Fruit fly (Drosophila melanogaster) whole organism, embryonic: ENCODE measurements around the gene AstA-R1.

ENCODE experiments used
- Bgb ChIP-seq: fragments of 200-800 bp; sonication (Bioruptor generic); IDR thresholded peaks from 2 replicates; pipeline ENCODE4 v1.3.6; 2022; ENCODE audit warnings: missing biosample characterization, missing genetic modification characterization; ENCODE audit not compliant: partially characterized antibody
- CG11696 ChIP-seq: fragments of 200-800 bp; sonication (Bioruptor generic); IDR thresholded peaks from 2 replicates; pipeline ENCODE4 v1.3.6; 2022; ENCODE audit warnings: missing biosample characterization, missing genetic modification characterization
- CG12155 ChIP-seq: fragments of 200-800 bp; sonication (Bioruptor generic); optimal IDR thresholded peaks from 3 replicates; lab custom pipeline; 2016; ENCODE audit warnings: missing biosample characterization, missing genetic modification characterization
- CG12391 ChIP-seq: fragments of 200-800 bp; sonication (Bioruptor generic); optimal IDR thresholded peaks from 3 replicates; lab custom pipeline; 2018; ENCODE audit warnings: missing biosample characterization, mild to moderate bottlenecking, missing genetic modification characterization, moderate library complexity
- CG12659 ChIP-seq: fragments of 200-800 bp; sonication (Bioruptor generic); optimal IDR thresholded peaks from 3 replicates; lab custom pipeline; 2017; ENCODE audit warnings: mild to moderate bottlenecking, missing biosample characterization, missing genetic modification reagents, missing genetic modification characterization
- CG1602 ChIP-seq: fragments of 200-800 bp; sonication (Bioruptor generic); optimal IDR thresholded peaks from 3 replicates; lab custom pipeline; 2016; ENCODE audit warnings: missing biosample characterization, missing genetic modification characterization
- CG17328 ChIP-seq: fragments of 200-800 bp; sonication (Bioruptor generic); IDR thresholded peaks from 2 replicates; pipeline ENCODE4 v1.3.6; 2022; ENCODE audit warnings: missing biosample characterization, missing genetic modification characterization
- CG17361 ChIP-seq: fragments of 200-800 bp; sonication (Bioruptor generic); IDR thresholded peaks from 3 replicates; pipeline ENCODE4 v1.3.6; 2022; ENCODE audit warnings: missing biosample characterization, missing genetic modification characterization
- CG17568 ChIP-seq: fragments of 200-800 bp; sonication (Bioruptor generic); optimal IDR thresholded peaks from 2 replicates; lab custom pipeline; 2018; ENCODE audit warnings: missing biosample characterization, mild to moderate bottlenecking, missing genetic modification characterization, moderate library complexity
- CG17829 ChIP-seq: fragments of 200-800 bp; optimal IDR thresholded peaks from 2 replicates; lab custom pipeline; 2019; ENCODE audit warnings: missing biosample characterization, mild to moderate bottlenecking, missing genetic modification characterization, moderate library complexity
- CG2678 ChIP-seq: fragments of 200-800 bp; sonication (Bioruptor generic); optimal IDR thresholded peaks from 3 replicates; lab custom pipeline; 2019; ENCODE audit warnings: missing biosample characterization, mild to moderate bottlenecking, missing genetic modification characterization, moderate library complexity
- CG30020 ChIP-seq: fragments of 200-800 bp; optimal IDR thresholded peaks from 2 replicates; lab custom pipeline; 2019; ENCODE audit warnings: missing biosample characterization, mild to moderate bottlenecking, missing genetic modification characterization, moderate library complexity
- CG31441 ChIP-seq: fragments of 200-800 bp; sonication (Bioruptor generic); IDR thresholded peaks from 2 replicates; pipeline ENCODE4 v1.3.6; 2022; ENCODE audit warnings: missing biosample characterization, missing genetic modification characterization
- CG5245 ChIP-seq: fragments of 200-800 bp; sonication (Bioruptor generic); optimal IDR thresholded peaks from 3 replicates; lab custom pipeline; 2016; ENCODE audit warnings: missing biosample characterization, missing genetic modification characterization
- CG6765 ChIP-seq: fragments of 200-800 bp; sonication (Bioruptor generic); optimal IDR thresholded peaks from 3 replicates; lab custom pipeline; 2017; ENCODE audit warnings: missing biosample characterization, mild to moderate bottlenecking, missing genetic modification characterization
- CG7963 ChIP-seq: fragments of 200-800 bp; sonication (Bioruptor generic); IDR thresholded peaks from 3 replicates; pipeline ENCODE4 v1.3.6; 2022; ENCODE audit warnings: missing biosample characterization, missing genetic modification characterization; ENCODE audit not compliant: partially characterized antibody
- CG8281 ChIP-seq: fragments of 200-800 bp; sonication (Bioruptor generic); optimal IDR thresholded peaks from 2 replicates; lab custom pipeline; 2018; ENCODE audit warnings: missing biosample characterization, mild to moderate bottlenecking, missing genetic modification characterization, moderate library complexity
- CG8944 ChIP-seq: fragments of 200-800 bp; sonication (Bioruptor generic); optimal IDR thresholded peaks from 3 replicates; lab custom pipeline; 2016; ENCODE audit warnings: missing biosample characterization, missing genetic modification characterization
- Camta ChIP-seq: fragments of 200-800 bp; sonication (Bioruptor generic); optimal IDR thresholded peaks from 2 replicates; lab custom pipeline; 2016; ENCODE audit warnings: missing biosample characterization, missing genetic modification characterization
- Fer3 ChIP-seq: fragments of 200-800 bp; sonication (Bioruptor generic); optimal IDR thresholded peaks from 2 replicates; lab custom pipeline; 2018; ENCODE audit warnings: missing biosample characterization, mild to moderate bottlenecking, missing genetic modification characterization, moderate library complexity
- HLH3B ChIP-seq: fragments of 200-800 bp; sonication (Bioruptor generic); IDR thresholded peaks from 2 replicates; pipeline ENCODE4 v1.3.6; 2022; ENCODE audit warnings: missing biosample characterization, missing genetic modification characterization
- HLHmδ ChIP-seq: fragments of 200-800 bp; sonication (Bioruptor generic); optimal IDR thresholded peaks from 2 replicates; lab custom pipeline; 2018; ENCODE audit warnings: missing biosample characterization, mild to moderate bottlenecking, missing genetic modification characterization, moderate library complexity
- Hr78 ChIP-seq, 2 experiments: fragments of 200-800 bp in 1 of 2; fragments of >200 bp in 1 of 2; sonication (Bioruptor generic) in 1 of 2; optimal IDR thresholded peaks; 2 replicates each; lab custom pipeline; 2017 to 2019; ENCODE audit warnings: missing biosample characterization in 2 of 2, missing genetic modification characterization in 2 of 2, mild to moderate bottlenecking in 1 of 2, moderate library complexity in 1 of 2
- Mes4 ChIP-seq: fragments of 200-800 bp; sonication (Bioruptor generic); optimal IDR thresholded peaks from 2 replicates; lab custom pipeline; 2016; ENCODE audit warnings: missing biosample characterization, missing genetic modification characterization
- NC2α ChIP-seq: fragments of 200-800 bp; sonication (Bioruptor generic); optimal IDR thresholded peaks from 2 replicates; lab custom pipeline; 2016; ENCODE audit warnings: missing biosample characterization, missing genetic modification characterization
- Optix ChIP-seq: fragments of 200-800 bp; sonication (Bioruptor generic); IDR thresholded peaks from 3 replicates; pipeline ENCODE4 v1.3.6; 2022; ENCODE audit warnings: missing biosample characterization, missing genetic modification characterization
- Ptx1 ChIP-seq: fragments of 200-800 bp; sonication (Bioruptor generic); IDR thresholded peaks from 2 replicates; pipeline ENCODE4 v1.3.6; 2022; ENCODE audit warnings: missing biosample characterization, missing genetic modification characterization
- Rfx ChIP-seq: fragments of 200-800 bp; sonication (Bioruptor generic); IDR thresholded peaks from 2 replicates; pipeline ENCODE4 v1.3.6; 2022; ENCODE audit warnings: missing biosample characterization, missing genetic modification characterization
- Rx ChIP-seq: fragments of 200-800 bp; sonication (Bioruptor generic); IDR thresholded peaks from 2 replicates; pipeline ENCODE4 v1.3.6; 2022; ENCODE audit warnings: missing biosample characterization, missing genetic modification characterization
- Six4 ChIP-seq: fragments of 200-800 bp; sonication (Bioruptor generic); optimal IDR thresholded peaks from 2 replicates; lab custom pipeline; 2016; ENCODE audit warnings: missing biosample characterization, missing genetic modification characterization
- Sry-δ ChIP-seq: fragments of 200-800 bp; sonication (Bioruptor generic); optimal IDR thresholded peaks from 2 replicates; lab custom pipeline; 2016; ENCODE audit warnings: missing biosample characterization, missing genetic modification characterization
- aop ChIP-seq: fragments of 200-800 bp; sonication (Bioruptor generic); IDR thresholded peaks from 2 replicates; pipeline ENCODE4 v1.3.6; 2022; ENCODE audit warnings: missing biosample characterization, missing genetic modification characterization
- br ChIP-seq: fragments of >200 bp; optimal IDR thresholded peaks from 2 replicates; lab custom pipeline; 2017
- caup ChIP-seq: fragments of 200-800 bp; sonication (Bioruptor generic); optimal IDR thresholded peaks from 3 replicates; lab custom pipeline; 2017; ENCODE audit warnings: missing biosample characterization, mild to moderate bottlenecking, missing genetic modification characterization, moderate library complexity; ENCODE audit not compliant: severe bottlenecking
- chm ChIP-seq: fragments of 200-800 bp; sonication (Bioruptor generic); IDR thresholded peaks from 2 replicates; pipeline ENCODE4 v1.3.6; 2022; ENCODE audit warnings: missing biosample characterization, missing genetic modification characterization
- chn ChIP-seq: fragments of 200-800 bp; sonication (Bioruptor generic); optimal IDR thresholded peaks from 2 replicates; lab custom pipeline; 2016; ENCODE audit warnings: missing biosample characterization, missing genetic modification characterization
- dmrt11E ChIP-seq: fragments of 200-800 bp; sonication (Bioruptor generic); optimal IDR thresholded peaks from 3 replicates; lab custom pipeline; 2018; ENCODE audit warnings: missing biosample characterization, mild to moderate bottlenecking, missing genetic modification characterization, moderate library complexity
- dysf ChIP-seq: fragments of 200-800 bp; sonication (Bioruptor generic); IDR thresholded peaks from 3 replicates; pipeline ENCODE4 v1.3.6; 2022; ENCODE audit warnings: missing biosample characterization, missing genetic modification characterization
- grau ChIP-seq: fragments of 200-800 bp; optimal IDR thresholded peaks from 3 replicates; lab custom pipeline; 2019; ENCODE audit warnings: missing biosample characterization, mild to moderate bottlenecking, missing genetic modification characterization, moderate library complexity
- gsb ChIP-seq: fragments of 200-800 bp; sonication (Bioruptor generic); IDR thresholded peaks from 2 replicates; pipeline ENCODE4 v1.3.6; 2022; ENCODE audit warnings: missing biosample characterization, missing genetic modification characterization
- gt ChIP-seq: fragments of 200-800 bp; sonication (Bioruptor generic); IDR thresholded peaks from 2 replicates; pipeline ENCODE4 v1.3.6; 2022; ENCODE audit warnings: missing biosample characterization, missing genetic modification characterization
- lbe ChIP-seq: fragments of 200-800 bp; sonication (Bioruptor generic); optimal IDR thresholded peaks from 2 replicates; lab custom pipeline; 2016; ENCODE audit warnings: missing biosample characterization, mild to moderate bottlenecking, missing genetic modification characterization
- nmo ChIP-seq: fragments of 200-800 bp; sonication (Bioruptor generic); optimal IDR thresholded peaks from 2 replicates; lab custom pipeline; 2018; ENCODE audit warnings: missing biosample characterization, mild to moderate bottlenecking, missing genetic modification characterization, moderate library complexity
- otp ChIP-seq: fragments of 200-800 bp; sonication (Bioruptor generic); IDR thresholded peaks from 3 replicates; pipeline ENCODE4, ENCODE4 v1.3.6; 2022; ENCODE audit warnings: missing biosample characterization, missing genetic modification characterization
- peb ChIP-seq: fragments of 200-800 bp; sonication (Bioruptor generic); IDR thresholded peaks from 2 replicates; pipeline ENCODE4 v1.3.6; 2022; ENCODE audit warnings: missing biosample characterization, missing genetic modification characterization
- prd ChIP-seq, 3 experiments: fragments of >200 bp in 2 of 3; fragments of 200-800 bp in 1 of 3; sonication (Bioruptor generic) in 1 of 3; optimal IDR thresholded peaks in 2 of 3; IDR thresholded peaks in 1 of 3; 2 replicates in 2 of 3; 3 replicates in 1 of 3; pipeline versions ENCODE4 v1.3.6 to Lab custom; 2017 to 2022; ENCODE audit warnings: missing biosample characterization in 1 of 3, missing genetic modification characterization in 1 of 3
- sima ChIP-seq: fragments of 200-800 bp; sonication (Bioruptor generic); optimal IDR thresholded peaks from 2 replicates; lab custom pipeline; 2016; ENCODE audit warnings: missing biosample characterization, missing genetic modification characterization
- sob ChIP-seq: fragments of 200-800 bp; sonication (Bioruptor generic); IDR thresholded peaks from 2 replicates; pipeline ENCODE4 v1.3.6; 2022; ENCODE audit warnings: missing biosample characterization, missing genetic modification characterization
- zfh2 ChIP-seq: fragments of 200-800 bp; sonication (Bioruptor generic); optimal IDR thresholded peaks from 2 replicates; lab custom pipeline; 2016; ENCODE audit warnings: missing biosample characterization, missing genetic modification characterization

AstA-R1 gene

dm6 chrX:3686469-3687410 is 112.4 kb downstream of the AstA-R1 start (continued):
- peak; percentile 76 for TF ChIP-seq dmrt11E (tag; lab: Kevin White, UChicago)
- peak; percentile 58; the same call in 2 of the 3 replicates for TF ChIP-seq dysf (GFP tag; lab: Robert Waterston, UW)
- TF ChIP-seq aop (GFP tag; lab: Robert Waterston, UW) = no peak
- no peak for TF ChIP-seq CG6765 (GFP tag; lab: Kevin White, UChicago)
- no peak for TF ChIP-seq HLHmδ (GFP tag; lab: Kevin White, UChicago)
- TF ChIP-seq caup (GFP tag; lab: Kevin White, UChicago) = no peak
- TF ChIP-seq Sry-δ (GFP tag; lab: Kevin White, UChicago) = no peak
- no peak for TF ChIP-seq zfh2 (GFP tag; lab: Kevin White, UChicago)
- peak; percentile 20; the same call in 1 of the 2 replicates for TF ChIP-seq Rfx (GFP tag; lab: Robert Waterston, UW)
- peak; percentile 28 for TF ChIP-seq CG12659 (GFP tag; lab: Kevin White, UChicago)
- peak; percentile 81 for TF ChIP-seq nmo (GFP tag; lab: Kevin White, UChicago)
- peak in 1 of 2 experiments; percentile 66 for TF ChIP-seq Hr78 (GFP tag; optimal IDR thresholded peaks at IDR 0.05; lab: Kevin White, UChicago)
- peak; percentile 75 for TF ChIP-seq peb
- peak; percentile 45 for TF ChIP-seq CG8281 (tag; lab: Kevin White, UChicago)
- no peak for TF ChIP-seq prd (optimal IDR thresholded peaks at IDR 0.05; lab: Kevin White, UChicago)
- peak; percentile 83 for TF ChIP-seq prd (GFP tag; IDR thresholded peaks at IDR 0.05; lab: Robert Waterston, UW)
- TF ChIP-seq lbe = peak; percentile 17
- peak; percentile 30 for TF ChIP-seq CG30020
- peak; percentile 77 for TF ChIP-seq CG17328 (GFP tag; lab: Robert Waterston, UW)
- TF ChIP-seq Ptx1 (GFP tag; lab: Robert Waterston, UW) = peak; percentile 76
- TF ChIP-seq Camta = peak; percentile 65
- peak; percentile 29 for TF ChIP-seq NC2α (GFP tag; lab: Kevin White, UChicago)
- peak; percentile 44; the same call in 1 of the 2 replicates for TF ChIP-seq gt (GFP tag; lab: Robert Waterston, UW)
- peak; percentile 80 for TF ChIP-seq CG17829 (tag; lab: Kevin White, UChicago)
- TF ChIP-seq chm (GFP tag; lab: Robert Waterston, UW) = peak; percentile 69; the same call in 1 of the 2 replicates
- TF ChIP-seq HLH3B = peak; percentile 74
- peak; percentile 72 for TF ChIP-seq Rx (GFP tag; lab: Robert Waterston, UW)
- TF ChIP-seq CG12391 (tag; lab: Kevin White, UChicago) = peak; percentile 72
- peak; percentile 70; the same call in 1 of the 3 replicates for TF ChIP-seq otp
- TF ChIP-seq sob (GFP tag; lab: Robert Waterston, UW) = peak; percentile 61
- TF ChIP-seq chn (GFP tag; lab: Kevin White, UChicago) = peak; percentile 64
- peak; percentile 83 for TF ChIP-seq CG31441
- TF ChIP-seq gsb = 0 out of 2 replicates have a peak, but pooled peaks have one; percentile 9
- peak; percentile 32 for TF ChIP-seq CG5245 (GFP tag; lab: Kevin White, UChicago)
- peak; percentile 52 for TF ChIP-seq CG17568 (GFP tag; lab: Kevin White, UChicago)

dm6 chrX:3687837-3688375 is 113.6 kb downstream of the AstA-R1 start:
- TF ChIP-seq CG8944 (GFP tag; lab: Kevin White, UChicago) (peak; percentile 60), Mes4 (peak; percentile 70), grau (tag; lab: Kevin White, UChicago) (peak; percentile 66), CG7963 (GFP tag; lab: Robert Waterston, UW) (no peak), CG2678 (tag; lab: Kevin White, UChicago) (peak; percentile 61), CG1602 (GFP tag; lab: Kevin White, UChicago) (peak; percentile 55), Bgb (GFP tag; lab: Robert Waterston, UW) (no peak), Fer3 (tag; lab: Kevin White, UChicago) (peak; percentile 23), sima (GFP tag; lab: Kevin White, UChicago) (no peak), Optix (GFP tag; lab: Robert Waterston, UW) (peak; percentile 67; the same call in 2 of the 3 replicates), CG11696 (GFP tag; lab: Robert Waterston, UW) (peak; percentile 99), Six4 (GFP tag; lab: Kevin White, UChicago) (peak; percentile 52), CG12155 (GFP tag; lab: Kevin White, UChicago) (peak; percentile 16), CG17361 (GFP tag; lab: Robert Waterston, UW) (peak; percentile 61; the same call in 1 of the 3 replicates), br (lab: Kevin White, UChicago) (no peak)
